Worm (Caenorhabditis elegans) whole organism, L3 larva: ENCODE measurements around the gene C13G5.2.
A peak's percentile ranks its signal among the peaks of the same experiment; 100 is the strongest.

ENCODE experiments used
- ZK546.5 ChIP-seq: sonication (generic microtip); optimal IDR thresholded peaks from 2 replicates; lab custom pipeline; 2017; ENCODE audit warnings: missing biosample characterization, missing genetic modification characterization
- aly-2 ChIP-seq: fragments of 150-350 bp; optimal IDR thresholded peaks from 2 replicates; lab custom pipeline; 2014; ENCODE audit warnings: missing biosample characterization, missing genetic modification characterization
- ama-1 ChIP-seq: fragments of 150-350 bp; optimal IDR thresholded peaks from 2 replicates; lab custom pipeline; 2018
- ceh-16 ChIP-seq: sonication (generic microtip); optimal IDR thresholded peaks from 2 replicates; lab custom pipeline; 2017; ENCODE audit warnings: missing biosample characterization, missing genetic modification characterization
- ceh-28 ChIP-seq: fragments of 150-350 bp; optimal IDR thresholded peaks from 2 replicates; lab custom pipeline; 2014; ENCODE audit warnings: missing biosample characterization, missing genetic modification reagents, missing genetic modification characterization
- ceh-9 ChIP-seq: sonication (generic microtip); optimal IDR thresholded peaks from 2 replicates; lab custom pipeline; 2018; ENCODE audit warnings: missing biosample characterization, missing genetic modification characterization
- egl-27 ChIP-seq: sonication (generic microtip); optimal IDR thresholded peaks from 4 replicates; lab custom pipeline; 2017; ENCODE audit warnings: missing biosample characterization, missing genetic modification reagents, missing genetic modification characterization
- egl-5 ChIP-seq: fragments of 150-350 bp; optimal IDR thresholded peaks from 2 replicates; lab custom pipeline; 2017; ENCODE audit warnings: missing biosample characterization, missing genetic modification reagents, missing genetic modification characterization, inconsistent platforms
- elt-1 ChIP-seq: fragments of 150-350 bp; optimal IDR thresholded peaks from 2 replicates; lab custom pipeline; 2014; ENCODE audit warnings: missing biosample characterization, missing genetic modification characterization
- elt-2 ChIP-seq: sonication (generic microtip); optimal IDR thresholded peaks from 2 replicates; lab custom pipeline; 2016; ENCODE audit warnings: missing genetic modification reagents, mild to moderate bottlenecking, missing genetic modification characterization, missing compliant biosample characterization
- elt-3 ChIP-seq, 3 experiments: fragments of 150-350 bp in 1 of 3; sonication (generic microtip) in 2 of 3; optimal IDR thresholded peaks; 2 replicates in 2 of 3; 4 replicates in 1 of 3; lab custom pipeline; 2014 to 2017; ENCODE audit warnings: missing biosample characterization in 3 of 3, missing genetic modification characterization in 3 of 3
- fos-1 ChIP-seq: fragments of 150-350 bp; optimal IDR thresholded peaks from 2 replicates; lab custom pipeline; 2014; ENCODE audit warnings: missing biosample characterization, missing genetic modification characterization
- hmg-11 ChIP-seq: sonication (generic microtip); optimal IDR thresholded peaks from 2 replicates; lab custom pipeline; 2016; ENCODE audit warnings: missing genetic modification characterization, missing compliant biosample characterization
- lin-15B ChIP-seq: fragments of 150-350 bp; optimal IDR thresholded peaks from 2 replicates; lab custom pipeline; 2014; ENCODE audit warnings: missing biosample characterization, missing genetic modification characterization
- lin-39 ChIP-seq: fragments of 150-350 bp; optimal IDR thresholded peaks from 2 replicates; lab custom pipeline; 2018; ENCODE audit warnings: missing biosample characterization, missing genetic modification reagents, missing genetic modification characterization
- lsy-12 ChIP-seq: sonication (generic microtip); optimal IDR thresholded peaks from 2 replicates; lab custom pipeline; 2016; ENCODE audit warnings: mild to moderate bottlenecking, missing genetic modification characterization, missing compliant biosample characterization
- mdl-1 ChIP-seq: fragments of 150-350 bp; optimal IDR thresholded peaks from 2 replicates; lab custom pipeline; 2014; ENCODE audit warnings: missing biosample characterization, missing genetic modification characterization
- mml-1 ChIP-seq: fragments of 150-350 bp; sonication (generic microtip); optimal IDR thresholded peaks from 3 replicates; lab custom pipeline; 2014; ENCODE audit warnings: missing biosample characterization, missing genetic modification characterization
- nfya-1 ChIP-seq: sonication (generic microtip); optimal IDR thresholded peaks from 2 replicates; lab custom pipeline; 2017; ENCODE audit warnings: missing genetic modification characterization, mild to moderate bottlenecking, missing compliant biosample characterization, antibody characterized with exemption, moderate library complexity; ENCODE audit not compliant: insufficient read depth
- nhr-11 ChIP-seq: fragments of 150-350 bp; optimal IDR thresholded peaks from 2 replicates; lab custom pipeline; 2014; ENCODE audit warnings: missing biosample characterization, missing genetic modification characterization
- nhr-12 ChIP-seq: fragments of 150-350 bp; optimal IDR thresholded peaks from 2 replicates; lab custom pipeline; 2014; ENCODE audit warnings: missing biosample characterization, missing genetic modification characterization
- nhr-23 ChIP-seq: fragments of 150-350 bp; optimal IDR thresholded peaks from 2 replicates; lab custom pipeline; 2014; ENCODE audit warnings: missing biosample characterization, missing genetic modification reagents, missing genetic modification characterization
- nhr-237 ChIP-seq: fragments of 150-350 bp; optimal IDR thresholded peaks from 2 replicates; lab custom pipeline; 2014; ENCODE audit warnings: missing biosample characterization, missing genetic modification characterization
- nhr-25 ChIP-seq: sonication (generic microtip); optimal IDR thresholded peaks from 2 replicates; lab custom pipeline; 2017; ENCODE audit warnings: missing biosample characterization, missing genetic modification characterization
- nhr-28 ChIP-seq: fragments of 150-350 bp; optimal IDR thresholded peaks from 2 replicates; lab custom pipeline; 2014; ENCODE audit warnings: missing biosample characterization, missing genetic modification characterization
- nhr-43 ChIP-seq: sonication (generic microtip); optimal IDR thresholded peaks from 2 replicates; lab custom pipeline; 2016; ENCODE audit warnings: mild to moderate bottlenecking, missing genetic modification characterization, missing compliant biosample characterization; ENCODE audit not compliant: poor library complexity, severe bottlenecking
- nhr-67 ChIP-seq: fragments of 150-350 bp; optimal IDR thresholded peaks from 2 replicates; lab custom pipeline; 2014; ENCODE audit warnings: missing biosample characterization, missing genetic modification characterization
- nhr-76 ChIP-seq: fragments of 150-350 bp; sonication (generic microtip); optimal IDR thresholded peaks from 5 replicates; lab custom pipeline; 2014; ENCODE audit warnings: missing biosample characterization, missing genetic modification characterization
- nhr-77 ChIP-seq: fragments of 150-350 bp; optimal IDR thresholded peaks from 2 replicates; lab custom pipeline; 2014; ENCODE audit warnings: missing biosample characterization, missing genetic modification characterization
- pha-4 ChIP-seq: fragments of 150-350 bp; optimal IDR thresholded peaks from 2 replicates; lab custom pipeline; 2014; ENCODE audit warnings: missing biosample characterization, missing genetic modification reagents, missing genetic modification characterization
- pqm-1 ChIP-seq: fragments of 150-350 bp; optimal IDR thresholded peaks from 2 replicates; lab custom pipeline; 2017; ENCODE audit warnings: missing biosample characterization, missing genetic modification characterization, inconsistent platforms
- sea-2 ChIP-seq: fragments of 150-350 bp; sonication (generic microtip); optimal IDR thresholded peaks from 4 replicates; lab custom pipeline; 2014; ENCODE audit warnings: missing biosample characterization, missing genetic modification reagents, missing genetic modification characterization
- skn-1 ChIP-seq: fragments of 150-350 bp; optimal IDR thresholded peaks from 2 replicates; lab custom pipeline; 2014; ENCODE audit warnings: missing biosample characterization, missing genetic modification characterization
- tbx-2 ChIP-seq: sonication (generic microtip); optimal IDR thresholded peaks from 2 replicates; lab custom pipeline; 2016; ENCODE audit warnings: mild to moderate bottlenecking, missing genetic modification characterization, missing compliant biosample characterization
- unc-39 ChIP-seq: sonication (generic microtip); optimal IDR thresholded peaks from 4 replicates; lab custom pipeline; 2017; ENCODE audit warnings: missing biosample characterization, missing genetic modification characterization
- unc-62 ChIP-seq: fragments of 150-350 bp; sonication (generic microtip); optimal IDR thresholded peaks from 4 replicates; lab custom pipeline; 2014; ENCODE audit warnings: missing biosample characterization, missing genetic modification reagents, missing genetic modification characterization
- ztf-11 ChIP-seq: fragments of 150-350 bp; optimal IDR thresholded peaks from 2 replicates; lab custom pipeline; 2014; ENCODE audit warnings: missing biosample characterization, missing genetic modification characterization
- ztf-4 ChIP-seq: fragments of 150-350 bp; optimal IDR thresholded peaks from 2 replicates; lab custom pipeline; 2014; ENCODE audit warnings: missing biosample characterization, missing genetic modification characterization

Gene C13G5.2

DNA sequence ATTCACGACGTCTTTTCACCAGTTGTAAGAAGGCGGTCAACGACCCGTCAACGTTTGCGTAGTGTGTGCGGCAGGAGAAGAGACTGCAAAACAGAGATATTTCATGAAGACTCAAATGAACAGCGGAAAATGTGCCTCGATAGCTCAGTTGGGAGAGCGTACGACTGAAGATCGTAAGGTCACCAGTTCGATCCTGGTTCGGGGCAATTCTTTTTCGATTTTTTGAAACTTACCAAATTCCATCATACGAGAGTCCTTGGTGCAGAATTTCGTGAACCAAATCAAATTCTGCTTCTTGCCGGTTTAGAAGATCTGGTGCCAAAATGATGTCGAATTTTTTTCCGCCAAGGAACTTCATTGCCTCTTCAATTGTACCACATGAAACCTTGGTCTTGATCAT is 34.7 kb upstream of the C13G5.2 start:
- TF ChIP-seq mml-1 = no peak
- peak; percentile 28 for TF ChIP-seq tbx-2 (tag; lab: Kevin White, UChicago)
- TF ChIP-seq nhr-76 (tag; lab: Kevin White, UChicago) = no peak
- no peak for TF ChIP-seq fos-1
- TF ChIP-seq pha-4 (tag; lab: Kevin White, UChicago) = no peak
- TF ChIP-seq sea-2 (GFP tag; lab: Kevin White, UChicago) = no peak
- TF ChIP-seq ama-1 (lab: Kevin White, UChicago) = peak; percentile 95
- peak; percentile 21 for TF ChIP-seq nhr-23
- peak; percentile 21 for TF ChIP-seq ztf-4 (tag; lab: Kevin White, UChicago)
- no peak for TF ChIP-seq nhr-11
- no peak for TF ChIP-seq nhr-237 (tag; lab: Kevin White, UChicago)
- no peak for TF ChIP-seq mdl-1 (tag; lab: Kevin White, UChicago)
- TF ChIP-seq nhr-67 (tag; lab: Kevin White, UChicago) = no peak
- peak; percentile 36 for TF ChIP-seq nfya-1 (tag; lab: Kevin White, UChicago)
- TF ChIP-seq egl-27 = no peak
- peak; percentile 52 for TF ChIP-seq hmg-11
- peak; percentile 70 for TF ChIP-seq nhr-43
- TF ChIP-seq ceh-16 = no peak
- no peak for TF ChIP-seq aly-2
- TF ChIP-seq lin-39 = peak; percentile 71
- peak; percentile 23 for TF ChIP-seq nhr-25 (tag; lab: Kevin White, UChicago)
- no peak for TF ChIP-seq pqm-1 (tag; lab: Kevin White, UChicago)
- TF ChIP-seq nhr-12 (tag; lab: Kevin White, UChicago) = no peak
- peak in 1 of 3 experiments; percentile 64 for TF ChIP-seq elt-3 (tag; optimal IDR thresholded peaks at IDR 0.05; lab: Kevin White, UChicago)
- TF ChIP-seq ZK546.5 = no peak
- no peak for TF ChIP-seq unc-62 (GFP tag; lab: Kevin White, UChicago)

DNA sequence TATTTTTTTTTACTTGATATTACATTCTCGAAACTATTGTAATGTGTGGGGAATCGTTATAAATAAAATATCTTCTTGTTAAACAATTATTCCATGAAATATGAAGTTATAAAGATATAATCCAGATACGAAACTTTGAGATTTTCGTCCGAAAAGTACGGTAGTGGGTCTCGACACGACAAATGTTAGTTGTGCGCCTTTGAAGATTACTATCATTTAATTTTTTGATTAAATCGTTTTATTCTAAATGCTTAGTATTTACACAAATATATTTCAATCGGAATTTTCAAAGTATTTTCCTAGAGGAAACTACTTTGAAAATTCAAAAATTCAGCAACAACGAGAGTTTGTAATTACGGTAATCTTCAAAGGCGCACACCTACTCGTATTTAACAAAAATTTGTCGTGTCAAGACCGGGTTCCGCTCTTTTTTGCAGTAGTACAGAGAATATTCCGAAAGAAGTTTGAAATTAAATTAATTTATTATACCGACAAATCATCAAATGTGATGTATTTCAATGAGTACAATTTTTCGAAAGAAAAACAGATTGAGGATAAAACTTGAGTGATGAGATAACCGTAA is 33.9 kb upstream of the C13G5.2 start:
- TF ChIP-seq lin-15B (no peak), hmg-11 (no peak), nhr-77 (no peak), lsy-12 (tag; lab: Kevin White, UChicago) (peak; percentile 6), elt-2 (tag; lab: Kevin White, UChicago) (no peak), ama-1 (lab: Kevin White, UChicago) (peak; percentile 93), nhr-43 (no peak), pha-4 (tag; lab: Kevin White, UChicago) (no peak), egl-27 (no peak), aly-2 (no peak), ceh-9 (tag; lab: Kevin White, UChicago) (no peak), nhr-28 (tag; lab: Kevin White, UChicago) (no peak), mdl-1 (tag; lab: Kevin White, UChicago) (no peak), nhr-237 (tag; lab: Kevin White, UChicago) (no peak), elt-3 (tag; optimal IDR thresholded peaks at IDR 0.05; lab: Kevin White, UChicago) (no peak), elt-1 (tag; lab: Kevin White, UChicago) (no peak), nhr-76 (tag; lab: Kevin White, UChicago) (no peak), ztf-11 (tag; lab: Kevin White, UChicago) (no peak)

DNA sequence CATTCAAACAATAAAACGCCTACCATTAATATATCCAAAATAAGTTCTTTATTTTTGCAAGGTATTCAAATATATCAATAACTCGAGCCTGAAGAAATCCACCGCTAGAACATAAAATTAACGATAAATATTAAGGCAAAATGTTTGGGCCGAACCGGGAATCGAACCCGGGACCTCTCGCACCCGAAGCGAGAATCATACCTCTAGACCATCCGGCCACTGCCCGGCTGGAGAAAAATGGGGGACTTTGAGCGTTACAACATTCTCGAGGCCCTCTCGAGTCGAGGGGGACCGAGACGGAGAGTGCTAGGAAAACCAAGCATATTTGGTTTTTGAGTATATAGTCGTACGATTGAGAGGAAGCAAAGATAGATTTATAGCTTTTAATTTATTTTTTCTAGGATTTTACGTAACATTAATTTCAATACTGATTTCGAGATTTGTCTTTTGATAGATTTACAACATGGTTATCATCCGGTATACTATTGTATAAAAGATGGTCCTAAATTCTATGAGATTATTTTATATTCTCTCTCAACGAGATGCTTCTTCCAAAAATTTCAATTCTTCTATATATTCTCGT is 32.1 kb upstream of the C13G5.2 start, which contains the start of gene flp-23:
Gene flp-23, plus strand, starts transcription at position 533 of the 583 bp plus-strand sequence.
- TF ChIP-seq ZK546.5 (no peak), nfya-1 (tag; lab: Kevin White, UChicago) (peak; percentile 44), skn-1 (tag; lab: Kevin White, UChicago) (peak; percentile 45), nhr-25 (tag; lab: Kevin White, UChicago) (no peak), lin-39 (peak; percentile 35), pha-4 (tag; lab: Kevin White, UChicago) (peak; percentile 16), hmg-11 (peak; percentile 28), mdl-1 (tag; lab: Kevin White, UChicago) (no peak), egl-5 (peak; percentile 8)

DNA sequence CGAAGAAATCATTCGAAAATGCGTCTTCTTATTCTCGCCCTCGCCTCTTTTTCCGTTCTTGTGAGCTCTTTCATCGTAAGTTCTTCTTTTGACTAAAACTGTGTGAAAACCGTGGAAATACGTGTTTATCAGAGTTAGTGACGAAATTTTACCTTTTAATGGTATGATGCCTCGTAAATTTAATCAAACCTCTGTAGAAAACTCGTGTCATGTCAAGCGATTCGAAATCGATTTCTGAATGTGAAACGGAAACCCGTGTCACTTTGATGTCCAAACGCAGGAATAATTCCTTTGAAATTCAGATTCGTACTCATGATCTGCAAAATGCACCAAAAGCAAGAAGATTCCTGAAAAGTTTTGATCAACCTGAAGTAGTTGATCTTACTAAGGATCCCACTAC is 30.3 kb upstream of the C13G5.2 start, which contains the start of gene F22B7.3:
Gene F22B7.3, plus strand, starts transcription at position 301 of the 400 bp plus-strand sequence.
- TF ChIP-seq nhr-23 (no peak), ceh-28 (tag; lab: Kevin White, UChicago) (no peak), fos-1 (no peak), unc-39 (tag; lab: Kevin White, UChicago) (no peak), ama-1 (lab: Kevin White, UChicago) (no peak), elt-3 (tag; optimal IDR thresholded peaks at IDR 0.05; lab: Kevin White, UChicago) (no peak), egl-5 (no peak), lin-39 (no peak), lsy-12 (tag; lab: Kevin White, UChicago) (no peak), nfya-1 (tag; lab: Kevin White, UChicago) (no peak), sea-2 (GFP tag; lab: Kevin White, UChicago) (no peak)
- TF ChIP-seq, all 47 proteins: peak for 0
